Worm (Caenorhabditis elegans) whole organism, late embryonic: Measurements from ENCODE around the gene Y49F6B.14.
A peak's percentile ranks its signal among the peaks of the same experiment; 100 is the strongest.

Source experiments
- C08G9.2 ChIP-seq: sonication (generic microtip); optimal IDR thresholded peaks from 2 replicates; lab custom pipeline; 2016; ENCODE audit warnings: mild to moderate bottlenecking, missing genetic modification characterization, moderate library complexity, missing compliant biosample characterization
- C38D4.7 ChIP-seq: fragments of 200-800 bp; sonication (Bioruptor generic); optimal IDR thresholded peaks from 2 replicates; lab custom pipeline; 2018; ENCODE audit warnings: mild to moderate bottlenecking, missing genetic modification characterization, moderate library complexity, missing compliant biosample characterization
- F13H6.1 ChIP-seq: sonication (generic microtip); optimal IDR thresholded peaks from 2 replicates; lab custom pipeline; 2016; ENCODE audit warnings: missing genetic modification characterization, missing compliant biosample characterization
- K09A11.1 ChIP-seq: sonication (generic microtip); optimal IDR thresholded peaks from 2 replicates; lab custom pipeline; 2017; ENCODE audit warnings: antibody characterized with exemption, mild to moderate bottlenecking, missing genetic modification characterization, missing compliant biosample characterization; ENCODE audit not compliant: insufficient read depth
- T23F11.4 ChIP-seq: fragments of 200-800 bp; sonication (Bioruptor generic); optimal IDR thresholded peaks from 2 replicates; lab custom pipeline; 2018; ENCODE audit warnings: mild to moderate bottlenecking, missing genetic modification characterization, missing compliant biosample characterization
- Y22D7AL.16 ChIP-seq: sonication (generic microtip); optimal IDR thresholded peaks from 2 replicates; lab custom pipeline; 2016; ENCODE audit warnings: missing genetic modification characterization, missing compliant biosample characterization
- ahr-1 ChIP-seq: sonication (generic microtip); optimal IDR thresholded peaks from 2 replicates; lab custom pipeline; 2016; ENCODE audit warnings: missing genetic modification characterization, missing compliant biosample characterization
- ama-1 ChIP-seq: fragments of 150-350 bp; optimal IDR thresholded peaks from 2 replicates; lab custom pipeline; 2014
- ceh-18 ChIP-seq: sonication (generic microtip); optimal IDR thresholded peaks from 2 replicates; lab custom pipeline; 2016; ENCODE audit warnings: missing genetic modification characterization, missing compliant biosample characterization
- ceh-30 ChIP-seq: fragments of 150-350 bp; optimal IDR thresholded peaks from 2 replicates; lab custom pipeline; 2014; ENCODE audit warnings: missing biosample characterization, missing genetic modification characterization
- ceh-31 ChIP-seq: sonication (generic microtip); optimal IDR thresholded peaks from 2 replicates; lab custom pipeline; 2016; ENCODE audit warnings: missing genetic modification characterization, missing compliant biosample characterization
- ceh-45 ChIP-seq: fragments of 200-800 bp; sonication (Bioruptor generic); IDR thresholded peaks from 2 replicates; pipeline ENCODE4 v1.3.6; 2022; ENCODE audit warnings: missing genetic modification reagents, missing genetic modification characterization, missing compliant biosample characterization
- ceh-48 ChIP-seq: sonication (generic microtip); optimal IDR thresholded peaks from 2 replicates; lab custom pipeline; 2016; ENCODE audit warnings: missing genetic modification characterization, inconsistent platforms, missing compliant biosample characterization
- ceh-6 ChIP-seq: fragments of 200-800 bp; sonication (Bioruptor generic); optimal IDR thresholded peaks from 2 replicates; lab custom pipeline; 2018; ENCODE audit warnings: mild to moderate bottlenecking, missing genetic modification characterization, missing compliant biosample characterization
- ceh-9 ChIP-seq: sonication (generic microtip); optimal IDR thresholded peaks from 2 replicates; lab custom pipeline; 2016; ENCODE audit warnings: mild to moderate bottlenecking, missing genetic modification characterization, inconsistent platforms, missing compliant biosample characterization
- che-1 ChIP-seq: sonication (generic microtip); optimal IDR thresholded peaks from 2 replicates; lab custom pipeline; 2016; ENCODE audit warnings: mild to moderate bottlenecking, missing genetic modification characterization, missing compliant biosample characterization
- elt-2 ChIP-seq: sonication (generic microtip); optimal IDR thresholded peaks from 2 replicates; lab custom pipeline; 2016; ENCODE audit warnings: missing genetic modification reagents, missing genetic modification characterization, missing compliant biosample characterization
- elt-4 ChIP-seq: sonication (generic microtip); optimal IDR thresholded peaks from 2 replicates; lab custom pipeline; 2016; ENCODE audit warnings: missing genetic modification characterization, missing compliant biosample characterization
- ets-4 ChIP-seq: sonication (generic microtip); optimal IDR thresholded peaks from 2 replicates; lab custom pipeline; 2016; ENCODE audit warnings: missing genetic modification characterization, missing compliant biosample characterization
- eyg-1 ChIP-seq: sonication (generic microtip); optimal IDR thresholded peaks from 2 replicates; lab custom pipeline; 2016; ENCODE audit warnings: missing genotype, missing genetic modification characterization, missing compliant biosample characterization
- fax-1 ChIP-seq: sonication (generic microtip); optimal IDR thresholded peaks from 2 replicates; lab custom pipeline; 2016; ENCODE audit warnings: missing genotype, missing genetic modification characterization, missing compliant biosample characterization
- fkh-10 ChIP-seq: fragments of 150-350 bp; optimal IDR thresholded peaks from 2 replicates; lab custom pipeline; 2014; ENCODE audit warnings: missing biosample characterization, missing genetic modification reagents, missing genetic modification characterization
- hlh-15 ChIP-seq: sonication (generic microtip); optimal IDR thresholded peaks from 2 replicates; lab custom pipeline; 2016; ENCODE audit warnings: missing genetic modification characterization, missing compliant biosample characterization
- hlh-30 ChIP-seq: sonication (generic microtip); optimal IDR thresholded peaks from 2 replicates; lab custom pipeline; 2017; ENCODE audit warnings: antibody characterized with exemption, missing genetic modification characterization, missing compliant biosample characterization; ENCODE audit not compliant: insufficient read depth
- hlh-6 ChIP-seq: sonication (generic microtip); optimal IDR thresholded peaks from 2 replicates; lab custom pipeline; 2016; ENCODE audit warnings: missing genotype, missing genetic modification characterization, missing compliant biosample characterization
- hlh-8 ChIP-seq: sonication (generic microtip); optimal IDR thresholded peaks from 2 replicates; lab custom pipeline; 2016; ENCODE audit warnings: missing genotype, missing genetic modification characterization, missing compliant biosample characterization
- lim-6 ChIP-seq: sonication (generic microtip); optimal IDR thresholded peaks from 2 replicates; lab custom pipeline; 2016; ENCODE audit warnings: missing genetic modification characterization, missing compliant biosample characterization
- lin-11 ChIP-seq: fragments of 200-800 bp; sonication (Bioruptor generic); optimal IDR thresholded peaks from 2 replicates; lab custom pipeline; 2018; ENCODE audit warnings: mild to moderate bottlenecking, missing genetic modification characterization, missing compliant biosample characterization
- nfya-1 ChIP-seq: sonication (generic microtip); optimal IDR thresholded peaks from 2 replicates; lab custom pipeline; 2017; ENCODE audit warnings: missing genetic modification characterization, mild to moderate bottlenecking, missing compliant biosample characterization, antibody characterized with exemption, moderate library complexity
- nhr-11 ChIP-seq: fragments of 150-350 bp; optimal IDR thresholded peaks from 2 replicates; lab custom pipeline; 2014; ENCODE audit warnings: missing biosample characterization, missing genetic modification characterization
- odd-2 ChIP-seq: sonication (generic microtip); optimal IDR thresholded peaks from 2 replicates; lab custom pipeline; 2017; ENCODE audit warnings: antibody characterized with exemption, mild to moderate bottlenecking, missing genetic modification characterization, missing compliant biosample characterization
- pag-3 ChIP-seq: sonication (generic microtip); optimal IDR thresholded peaks from 2 replicates; lab custom pipeline; 2016; ENCODE audit warnings: missing compliant biosample characterization, missing genetic modification characterization, borderline replicate concordance
- pat-9 ChIP-seq: fragments of 200-800 bp; sonication (Bioruptor generic); optimal IDR thresholded peaks from 2 replicates; lab custom pipeline; 2018; ENCODE audit warnings: mild to moderate bottlenecking, missing genetic modification characterization, moderate library complexity, missing compliant biosample characterization
- pax-1 ChIP-seq: fragments of 150-350 bp; optimal IDR thresholded peaks from 2 replicates; lab custom pipeline; 2014; ENCODE audit warnings: missing biosample characterization, missing genetic modification characterization
- pha-2 ChIP-seq: sonication (generic microtip); optimal IDR thresholded peaks from 2 replicates; lab custom pipeline; 2017; ENCODE audit warnings: mild to moderate bottlenecking, missing genetic modification characterization, missing compliant biosample characterization
- ref-2 ChIP-seq: sonication (generic microtip); optimal IDR thresholded peaks from 2 replicates; lab custom pipeline; 2016; ENCODE audit warnings: missing genetic modification characterization, missing compliant biosample characterization
- rnt-1 ChIP-seq: sonication (generic microtip); optimal IDR thresholded peaks from 2 replicates; lab custom pipeline; 2016; ENCODE audit warnings: missing genetic modification characterization, missing compliant biosample characterization
- sdc-2 ChIP-seq: sonication (generic microtip); optimal IDR thresholded peaks from 2 replicates; lab custom pipeline; 2016; ENCODE audit warnings: missing genotype, missing genetic modification characterization, missing compliant biosample characterization
- sox-4 ChIP-seq: sonication (generic microtip); optimal IDR thresholded peaks from 2 replicates; lab custom pipeline; 2017; ENCODE audit warnings: mild to moderate bottlenecking, missing genetic modification characterization, inconsistent platforms, missing compliant biosample characterization
- syd-9 ChIP-seq: sonication (generic microtip); optimal IDR thresholded peaks from 2 replicates; lab custom pipeline; 2016; ENCODE audit warnings: mild to moderate bottlenecking, missing genetic modification characterization, moderate library complexity, missing compliant biosample characterization
- ttx-3 ChIP-seq: sonication (generic microtip); optimal IDR thresholded peaks from 2 replicates; lab custom pipeline; 2016; ENCODE audit warnings: missing genetic modification reagents, missing genetic modification characterization, missing compliant biosample characterization
- unc-3 ChIP-seq, 2 experiments: fragments of 200-800 bp in 1 of 2; sonication (Bioruptor generic) in 1 of 2; sonication (generic microtip) in 1 of 2; conservative IDR thresholded peaks in 1 of 2; optimal IDR thresholded peaks in 1 of 2; 2 replicates each; pipeline versions ENCODE4 v1.3.6 to Lab custom; 2016 to 2022; ENCODE audit warnings: missing compliant biosample characterization in 2 of 2, missing genetic modification characterization in 2 of 2, missing genetic modification reagents in 1 of 2
- unc-55 ChIP-seq: sonication (generic microtip); optimal IDR thresholded peaks from 2 replicates; lab custom pipeline; 2017; ENCODE audit warnings: missing biosample characterization, missing genetic modification reagents, missing genetic modification characterization
- unc-86 ChIP-seq: sonication (generic microtip); optimal IDR thresholded peaks from 2 replicates; lab custom pipeline; 2016; ENCODE audit warnings: missing genetic modification characterization, missing compliant biosample characterization
- zip-5 ChIP-seq: sonication (generic microtip); optimal IDR thresholded peaks from 2 replicates; lab custom pipeline; 2016; ENCODE audit warnings: missing genetic modification characterization, missing compliant biosample characterization
- ztf-16 ChIP-seq: sonication (generic microtip); optimal IDR thresholded peaks from 2 replicates; lab custom pipeline; 2017; ENCODE audit warnings: missing genetic modification characterization, missing compliant biosample characterization

Gene Y49F6B.14

DNA sequence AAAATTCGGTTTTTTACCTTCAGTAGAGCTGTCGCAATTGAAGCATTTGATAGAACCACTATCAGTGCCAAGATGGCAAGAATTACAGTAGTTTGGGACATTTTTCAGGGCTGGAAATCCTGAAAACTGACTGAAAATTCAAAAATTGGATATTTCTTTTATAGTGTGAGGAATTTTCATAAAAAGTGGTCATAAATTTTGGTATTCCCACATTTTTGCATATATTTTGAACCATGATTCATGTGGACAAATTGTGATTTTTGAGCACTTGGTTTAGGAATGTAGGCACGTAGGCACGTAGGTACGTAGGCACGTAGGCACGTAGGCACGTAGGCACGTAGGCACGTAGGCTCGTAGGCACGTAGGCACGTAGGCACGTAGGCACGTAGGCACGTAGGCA lies 3.0 kb downstream of the Y49F6B.14 start, which contains the start of gene Y49F6B.19:
Y49F6B.19 (minus strand) TSS at position 101 of the 400 bp plus-strand sequence.
- TF ChIP-seq hlh-15 (no peak), ahr-1 (tag; lab: Kevin White, UChicago) (no peak), ttx-3 (tag; lab: Kevin White, UChicago) (no peak)

DNA sequence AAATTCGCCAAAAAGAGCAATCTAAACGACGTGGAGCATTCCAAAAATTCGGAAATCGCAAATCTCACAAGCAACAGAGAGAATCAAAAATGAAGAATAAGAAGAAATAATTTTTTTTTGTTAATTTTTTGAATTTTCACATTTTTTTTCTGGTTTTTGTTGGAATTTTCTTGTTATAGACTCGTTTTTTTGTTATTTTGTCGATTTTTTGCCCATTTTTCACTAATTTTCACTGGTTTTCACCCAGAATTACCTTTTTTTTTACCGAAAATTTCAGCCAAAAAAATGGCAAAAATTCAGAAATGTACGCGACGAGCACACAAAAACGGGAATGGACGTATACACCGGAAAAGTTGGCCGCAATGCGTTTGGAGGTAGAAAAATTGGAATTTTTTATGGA lies 10.6 kb downstream of the Y49F6B.14 start, which contains the start of gene cyh-1:
cyh-1 (plus strand) TSS at position 301 of the 400 bp plus-strand sequence.
- TF ChIP-seq hlh-15, result no peak
- TF ChIP-seq unc-86, result no peak
- TF ChIP-seq sdc-2 (tag; lab: Kevin White, UChicago), result no peak
- no peak for TF ChIP-seq che-1 (tag; lab: Kevin White, UChicago)
- no peak for TF ChIP-seq nfya-1 (tag; lab: Kevin White, UChicago)
- no peak for TF ChIP-seq pax-1
- TF ChIP-seq fkh-10 (GFP tag; lab: Kevin White, UChicago), result no peak
- TF ChIP-seq, all 69 proteins: peak for 0

DNA sequence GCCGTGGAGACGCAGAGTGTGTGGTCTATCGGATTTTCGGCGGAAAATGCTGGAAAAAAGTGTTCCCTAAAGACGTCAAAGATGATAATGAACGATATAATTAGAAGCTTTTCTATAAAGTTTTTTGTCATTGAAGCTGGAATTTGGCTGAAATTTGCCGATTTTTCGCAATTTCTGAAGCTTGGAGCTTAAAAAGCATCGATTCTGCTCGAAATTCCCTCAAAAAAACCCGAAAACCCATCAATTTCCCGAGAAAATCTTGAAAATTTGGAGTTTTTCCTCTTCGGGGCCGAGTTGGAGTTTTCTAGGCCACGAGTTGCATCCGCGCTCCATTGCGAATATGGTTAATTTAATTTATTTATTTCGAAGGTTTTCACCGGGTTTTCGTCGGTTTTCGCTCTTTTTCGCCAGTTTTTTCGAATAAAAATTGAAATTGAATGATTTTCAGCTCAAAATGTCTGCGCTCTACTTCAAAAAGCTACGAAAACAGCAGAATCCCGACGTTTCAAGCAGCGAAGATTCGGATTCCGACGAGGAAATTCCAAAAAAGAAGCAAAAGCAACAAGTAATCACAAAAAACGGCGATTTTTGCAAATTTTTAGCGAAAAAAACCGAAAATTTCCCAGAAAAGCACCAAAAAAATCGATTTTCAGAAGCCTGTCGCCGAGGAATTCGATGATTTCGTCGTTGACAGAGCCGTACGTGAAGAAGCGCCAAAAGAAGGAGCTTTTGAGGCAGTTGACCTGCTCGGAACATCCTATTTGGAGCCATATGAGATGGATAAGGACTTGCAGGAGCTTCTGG lies 12.6 kb downstream of the Y49F6B.14 start, which contains the start of the genes col-71 and Y49F6B.2:
col-71 (minus strand) TSS at position 51 of the 804 bp plus-strand sequence.
Y49F6B.2 (plus strand) TSS at position 449 of the 804 bp plus-strand sequence.
- TF ChIP-seq ceh-48 (tag; lab: Kevin White, UChicago) (no peak), lim-6 (tag; lab: Kevin White, UChicago) (peak; percentile 63), pha-2 (tag; lab: Kevin White, UChicago) (no peak), syd-9 (tag; lab: Kevin White, UChicago) (no peak), ref-2 (tag; lab: Kevin White, UChicago) (peak; percentile 76), pax-1 (peak; percentile 44), C38D4.7 (GFP tag; lab: Kevin White, UChicago) (no peak), ceh-6 (GFP tag; lab: Kevin White, UChicago) (no peak), ceh-18 (tag; lab: Kevin White, UChicago) (peak; percentile 55), nhr-11 (no peak), fax-1 (peak; percentile 70), hlh-6 (tag; lab: Kevin White, UChicago) (no peak), ceh-30 (tag; lab: Kevin White, UChicago) (peak; percentile 53), lin-11 (no peak), ceh-45 (GFP tag; lab: Robert Waterston, UW) (no peak), ama-1 (lab: Kevin White, UChicago) (no peak), rnt-1 (peak; percentile 73), K09A11.1 (tag; lab: Kevin White, UChicago) (no peak), odd-2 (no peak), pag-3 (no peak), che-1 (tag; lab: Kevin White, UChicago) (peak; percentile 22), zip-5 (tag; lab: Kevin White, UChicago) (peak; percentile 83), C08G9.2 (tag; lab: Kevin White, UChicago) (peak; percentile 90), ceh-9 (tag; lab: Kevin White, UChicago) (no peak), ztf-16 (peak; percentile 48), Y22D7AL.16 (no peak), elt-4 (tag; lab: Kevin White, UChicago) (no peak), T23F11.4 (GFP tag; lab: Kevin White, UChicago) (no peak), fkh-10 (GFP tag; lab: Kevin White, UChicago) (no peak), ets-4 (peak; percentile 88), unc-55 (GFP tag; lab: Kevin White, UChicago) (no peak), pat-9 (no peak), F13H6.1 (tag; lab: Kevin White, UChicago) (peak; percentile 51), hlh-8 (tag; lab: Kevin White, UChicago) (peak; percentile 60), ceh-31 (tag; lab: Kevin White, UChicago) (peak; percentile 96), eyg-1 (tag; lab: Kevin White, UChicago) (no peak), hlh-30 (tag; lab: Kevin White, UChicago) (no peak), sox-4 (tag; lab: Kevin White, UChicago) (no peak), elt-2 (tag; lab: Kevin White, UChicago) (peak; percentile 67), ahr-1 (tag; lab: Kevin White, UChicago) (peak; percentile 58), unc-3 (GFP tag; conservative IDR thresholded peaks at IDR 0.05; lab: Robert Waterston, UW) (no peak), unc-3 (tag; optimal IDR thresholded peaks at IDR 0.05; lab: Kevin White, UChicago) (peak; percentile 31)
